Worm (Caenorhabditis elegans) whole organism, young adult: ENCODE data around the gene dhs-15.

Source experiments
- C06A6.2 ChIP-seq: fragments of 200-800 bp; sonication (Bioruptor generic); conservative IDR thresholded peaks from 2 replicates; pipeline ENCODE4 v1.3.6; 2022; ENCODE audit warnings: missing genetic modification characterization, missing compliant biosample characterization
- F10E7.11 ChIP-seq: sonication (generic microtip); optimal IDR thresholded peaks from 2 replicates; lab custom pipeline; 2017; ENCODE audit warnings: mild to moderate bottlenecking, missing genetic modification characterization, moderate library complexity, missing compliant biosample characterization
- F23B12.7 ChIP-seq: sonication (generic microtip); optimal IDR thresholded peaks from 2 replicates; lab custom pipeline; 2017; ENCODE audit warnings: missing genetic modification characterization, mild to moderate bottlenecking, missing compliant biosample characterization, antibody characterized with exemption, moderate library complexity; ENCODE audit not compliant: insufficient read depth
- F52B5.7 ChIP-seq: sonication (generic microtip); optimal IDR thresholded peaks from 2 replicates; lab custom pipeline; 2016; ENCODE audit warnings: mild to moderate bottlenecking, missing genetic modification characterization, missing compliant biosample characterization
- F55B11.4 ChIP-seq: sonication (generic microtip); optimal IDR thresholded peaks from 2 replicates; lab custom pipeline; 2016; ENCODE audit warnings: missing compliant biosample characterization, missing genetic modification characterization, borderline replicate concordance; ENCODE audit not compliant: insufficient read depth
- K11D2.4 ChIP-seq: fragments of 200-800 bp; sonication (Bioruptor generic); IDR thresholded peaks from 2 replicates; pipeline ENCODE4 v1.3.6; 2022; ENCODE audit warnings: missing genetic modification reagents, missing genetic modification characterization, missing compliant biosample characterization
- Y53G8AR.9 ChIP-seq: fragments of 200-800 bp; sonication (Bioruptor generic); conservative IDR thresholded peaks from 2 replicates; pipeline ENCODE4 v1.3.6; 2022; ENCODE audit warnings: missing genetic modification reagents, missing genetic modification characterization, missing compliant biosample characterization
- attf-5 ChIP-seq: fragments of 200-800 bp; sonication (Bioruptor generic); optimal IDR thresholded peaks from 2 replicates; lab custom pipeline; 2018; ENCODE audit warnings: mild to moderate bottlenecking, missing genetic modification characterization, missing compliant biosample characterization
- cebp-1 ChIP-seq, 2 experiments: fragments of 200-800 bp in 1 of 2; sonication (Bioruptor generic) in 1 of 2; sonication (generic microtip) in 1 of 2; IDR thresholded peaks in 1 of 2; optimal IDR thresholded peaks in 1 of 2; 2 replicates each; pipeline versions ENCODE4 v1.3.6 to Lab custom; 2017 to 2022; ENCODE audit warnings: missing compliant biosample characterization in 2 of 2, missing genetic modification characterization in 2 of 2, mild to moderate bottlenecking in 1 of 2, missing genetic modification reagents in 1 of 2, moderate library complexity in 1 of 2
- cebp-2 ChIP-seq: fragments of 200-800 bp; sonication (Bioruptor generic); IDR thresholded peaks from 2 replicates; pipeline ENCODE4 v1.3.6; 2022; ENCODE audit warnings: missing genetic modification characterization, missing compliant biosample characterization
- ceh-100 ChIP-seq: fragments of 200-800 bp; sonication (Bioruptor generic); IDR thresholded peaks from 2 replicates; pipeline ENCODE4 v1.3.6; 2022; ENCODE audit warnings: missing genetic modification reagents, missing genetic modification characterization, missing compliant biosample characterization
- ceh-27 ChIP-seq: fragments of 200-800 bp; sonication (Bioruptor generic); optimal IDR thresholded peaks from 2 replicates; lab custom pipeline; 2018; ENCODE audit warnings: mild to moderate bottlenecking, missing genetic modification characterization, moderate library complexity, missing compliant biosample characterization
- dox-1 ChIP-seq: fragments of 200-800 bp; sonication (Bioruptor generic); IDR thresholded peaks from 2 replicates; pipeline ENCODE4 v1.3.6; 2022; ENCODE audit warnings: missing genetic modification reagents, missing genetic modification characterization, missing compliant biosample characterization
- egl-18 ChIP-seq: fragments of 200-800 bp; sonication (Bioruptor generic); IDR thresholded peaks from 2 replicates; pipeline ENCODE4 v1.3.6; 2022; ENCODE audit warnings: missing genetic modification reagents, missing genetic modification characterization, missing compliant biosample characterization
- egrh-3 ChIP-seq: fragments of 200-800 bp; sonication (Bioruptor generic); IDR thresholded peaks from 2 replicates; pipeline ENCODE4 v1.3.6; 2022; ENCODE audit warnings: missing genetic modification reagents, missing genetic modification characterization, missing compliant biosample characterization
- hmg-20 ChIP-seq: fragments of 200-800 bp; sonication (Bioruptor generic); IDR thresholded peaks from 2 replicates; pipeline ENCODE4 v1.3.6; 2022; ENCODE audit warnings: missing genetic modification reagents, missing genetic modification characterization, missing compliant biosample characterization
- lin-26 ChIP-seq: fragments of 200-800 bp; sonication (Bioruptor generic); IDR thresholded peaks from 2 replicates; pipeline ENCODE4 v1.3.6; 2022; ENCODE audit warnings: missing genetic modification reagents, missing genetic modification characterization, missing compliant biosample characterization
- lin-40 ChIP-seq: sonication (generic microtip); optimal IDR thresholded peaks from 2 replicates; lab custom pipeline; 2016; ENCODE audit warnings: missing genetic modification characterization, mild to moderate bottlenecking, missing compliant biosample characterization, missing genotype, missing genetic modification reagents
- lsl-1 ChIP-seq: fragments of 200-800 bp; sonication (Bioruptor generic); optimal IDR thresholded peaks from 2 replicates; lab custom pipeline; 2018; ENCODE audit warnings: mild to moderate bottlenecking, missing genetic modification characterization, moderate library complexity, missing compliant biosample characterization
- madf-10 ChIP-seq: sonication (generic microtip); optimal IDR thresholded peaks from 2 replicates; lab custom pipeline; 2016; ENCODE audit warnings: mild to moderate bottlenecking, missing genetic modification characterization, missing compliant biosample characterization
- mcd-1 ChIP-seq: fragments of 200-800 bp; sonication (Bioruptor generic); IDR thresholded peaks from 2 replicates; pipeline ENCODE4 v1.3.6; 2022; ENCODE audit warnings: missing genetic modification reagents, missing genetic modification characterization, missing compliant biosample characterization
- mel-28 ChIP-seq: sonication (generic microtip); optimal IDR thresholded peaks from 2 replicates; lab custom pipeline; 2016; ENCODE audit warnings: borderline replicate concordance, mild to moderate bottlenecking, missing genetic modification characterization, missing compliant biosample characterization
- nfyb-1 ChIP-seq: fragments of 200-800 bp; sonication (Bioruptor generic); IDR thresholded peaks from 2 replicates; pipeline ENCODE4 v1.3.6; 2022; ENCODE audit warnings: missing genetic modification reagents, missing genetic modification characterization, missing compliant biosample characterization
- nhr-120 ChIP-seq: fragments of 200-800 bp; sonication (Bioruptor generic); IDR thresholded peaks from 2 replicates; pipeline ENCODE4 v1.3.6; 2022; ENCODE audit warnings: missing genetic modification characterization, missing compliant biosample characterization
- nhr-179 ChIP-seq: sonication (generic microtip); optimal IDR thresholded peaks from 2 replicates; lab custom pipeline; 2016; ENCODE audit warnings: mild to moderate bottlenecking, missing genetic modification characterization, missing compliant biosample characterization
- pha-4 ChIP-seq: fragments of 150-350 bp; sonication (generic microtip); optimal IDR thresholded peaks from 2 replicates; lab custom pipeline; 2014; ENCODE audit warnings: missing biosample characterization, missing genetic modification reagents, missing genetic modification characterization
- repo-1 ChIP-seq: sonication (generic microtip); optimal IDR thresholded peaks from 2 replicates; lab custom pipeline; 2017; ENCODE audit warnings: mild to moderate bottlenecking, missing genetic modification characterization, missing compliant biosample characterization
- sdz-38 ChIP-seq: sonication (generic microtip); optimal IDR thresholded peaks from 2 replicates; lab custom pipeline; 2016; ENCODE audit warnings: missing genotype, missing genetic modification characterization, missing compliant biosample characterization
- snpc-1.1 ChIP-seq: sonication (generic microtip); optimal IDR thresholded peaks from 2 replicates; lab custom pipeline; 2017; ENCODE audit warnings: missing genetic modification characterization, mild to moderate bottlenecking, missing compliant biosample characterization, antibody characterized with exemption, moderate library complexity, missing genotype, missing genetic modification reagents; ENCODE audit not compliant: insufficient read depth
- snpc-3.4 ChIP-seq: sonication (generic microtip); optimal IDR thresholded peaks from 2 replicates; lab custom pipeline; 2017; ENCODE audit warnings: missing genetic modification characterization, mild to moderate bottlenecking, missing compliant biosample characterization, antibody characterized with exemption, moderate library complexity, missing genotype, missing genetic modification reagents
- snpc-4 ChIP-seq, 5 experiments: fragments of 150-350 bp in 1 of 5; sonication (generic microtip) in 4 of 5; optimal IDR thresholded peaks; 2 replicates each; lab custom pipeline; 2014 to 2018; ENCODE audit warnings: missing genetic modification characterization in 5 of 5, missing biosample characterization in 3 of 5, antibody characterized with exemption in 2 of 5, mild to moderate bottlenecking in 2 of 5, missing compliant biosample characterization in 2 of 5, missing genotype in 2 of 5, moderate library complexity in 2 of 5, missing genetic modification reagents in 1 of 5
- ztf-3 ChIP-seq: fragments of 200-800 bp; sonication (Bioruptor generic); optimal IDR thresholded peaks from 2 replicates; lab custom pipeline; 2018; ENCODE audit warnings: mild to moderate bottlenecking, missing genetic modification characterization, missing compliant biosample characterization

dhs-15 gene

DNA sequence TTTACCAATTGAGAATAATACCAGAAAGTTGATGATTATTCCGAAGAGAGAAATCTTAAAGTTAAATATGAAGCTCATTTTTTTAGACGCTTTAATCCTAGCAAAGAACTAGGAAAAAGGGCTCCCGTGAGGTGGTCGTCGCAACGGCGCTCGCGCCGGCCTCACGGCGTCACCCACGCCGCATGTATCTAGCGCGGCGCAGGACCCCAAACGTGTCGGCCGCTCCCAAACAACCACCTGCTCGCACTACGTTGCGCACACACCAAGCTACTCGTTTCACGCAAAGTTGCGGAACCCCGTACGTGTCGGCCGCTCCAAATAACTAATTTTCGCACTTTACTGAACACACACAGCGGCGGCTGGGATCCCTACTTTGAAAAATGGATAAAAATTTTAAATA is 23.2 kb downstream of the dhs-15 start:
- TF ChIP-seq nfyb-1 (GFP tag; lab: Robert Waterston, UW) (0 out of 2 replicates have a peak, but pooled peaks have one; percentile 28), egrh-3 (GFP tag; lab: Robert Waterston, UW) (peak; percentile 65; the same call in 1 of the 2 replicates), lin-26 (no peak), snpc-4 (GFP tag; optimal IDR thresholded peaks at IDR 0.05; lab: Kevin White, UChicago) (no peak), snpc-4 (tag; optimal IDR thresholded peaks at IDR 0.05; lab: Kevin White, UChicago) (peak in 1 of 4 experiments; percentile 71)

DNA sequence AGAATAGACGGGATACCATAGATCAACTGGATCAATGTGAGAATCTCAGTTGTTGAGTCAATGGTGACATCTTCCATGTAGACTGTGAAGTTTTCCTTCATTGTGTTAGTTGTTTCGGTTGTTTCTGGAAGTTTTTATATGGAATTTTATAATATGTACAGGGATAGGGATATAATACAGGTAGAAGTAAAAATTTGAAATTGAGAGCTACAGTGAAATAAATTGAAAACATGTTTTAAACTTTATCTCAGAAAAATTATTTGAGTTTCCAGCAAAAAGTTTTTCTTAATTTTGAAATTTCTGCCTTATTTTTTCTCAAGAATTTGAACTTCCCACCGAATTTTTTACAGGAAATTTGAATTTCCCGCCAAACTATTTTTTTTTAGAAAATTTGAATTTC is 27.4 kb downstream of the dhs-15 start, which contains the start of gene srg-62:
srg-62 (minus strand) TSS at position 101 of the 400 bp plus-strand sequence.
- TF ChIP-seq cebp-1 (GFP tag; IDR thresholded peaks at IDR 0.05; lab: Robert Waterston, UW): no peak
- TF ChIP-seq cebp-1 (tag; optimal IDR thresholded peaks at IDR 0.05; lab: Kevin White, UChicago): no peak
- no peak for TF ChIP-seq ceh-27 (GFP tag; lab: Kevin White, UChicago)
- no peak for TF ChIP-seq F23B12.7 (tag; lab: Kevin White, UChicago)
- no peak for TF ChIP-seq F10E7.11 (tag; lab: Kevin White, UChicago)
- no peak for TF ChIP-seq madf-10 (tag; lab: Kevin White, UChicago)
- no peak for TF ChIP-seq sdz-38 (tag; lab: Kevin White, UChicago)
- TF ChIP-seq K11D2.4: no peak
- TF ChIP-seq attf-5 (GFP tag; lab: Kevin White, UChicago): no peak
- TF ChIP-seq mcd-1 (GFP tag; lab: Robert Waterston, UW): no peak
- TF ChIP-seq nhr-120 (GFP tag; lab: Robert Waterston, UW): no peak
- TF ChIP-seq F52B5.7 (tag; lab: Kevin White, UChicago): no peak
- TF ChIP-seq F55B11.4 (tag; lab: Kevin White, UChicago): no peak
- TF ChIP-seq hmg-20 (GFP tag; lab: Robert Waterston, UW): no peak
- no peak for TF ChIP-seq nhr-179 (tag; lab: Kevin White, UChicago)
- TF ChIP-seq Y53G8AR.9 (GFP tag; lab: Robert Waterston, UW): no peak
- no peak for TF ChIP-seq ztf-3 (GFP tag; lab: Kevin White, UChicago)
- TF ChIP-seq cebp-2 (GFP tag; lab: Robert Waterston, UW): no peak
- no peak for TF ChIP-seq C06A6.2 (GFP tag; lab: Robert Waterston, UW)

DNA sequence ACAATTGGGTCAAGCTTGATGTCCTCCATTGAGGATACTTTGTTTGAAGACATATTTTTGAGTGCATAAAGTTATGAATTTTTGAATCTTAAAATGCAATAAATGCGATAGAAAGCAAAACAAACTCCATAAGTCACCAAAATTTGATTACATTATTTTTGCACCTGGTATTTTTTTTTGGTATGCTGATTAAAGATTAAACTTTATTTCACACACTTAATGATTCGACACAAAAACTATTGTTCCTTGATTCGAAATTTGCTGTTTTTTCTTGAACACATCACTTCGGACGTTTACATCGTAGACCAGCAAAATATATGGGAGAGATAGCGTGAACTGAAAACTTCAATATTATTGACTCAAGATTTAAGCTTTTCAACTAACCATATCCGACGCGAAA is 29.4 kb downstream of the dhs-15 start, which contains the start of gene srg-61:
srg-61 (minus strand) TSS at position 101 of the 400 bp plus-strand sequence.
- TF ChIP-seq pha-4 (tag; lab: Kevin White, UChicago) (no peak), lin-40 (tag; lab: Kevin White, UChicago) (no peak), repo-1 (tag; lab: Kevin White, UChicago) (no peak)

- TF ChIP-seq dox-1 (GFP tag; lab: Robert Waterston, UW): no peak
- peak; percentile 6 for TF ChIP-seq lsl-1 (GFP tag; lab: Kevin White, UChicago)
- TF ChIP-seq egl-18 (GFP tag; lab: Robert Waterston, UW): no peak
- TF ChIP-seq egrh-3 (GFP tag; lab: Robert Waterston, UW): peak; percentile 37; the same call in 1 of the 2 replicates
- peak; percentile 80 for TF ChIP-seq snpc-4 (GFP tag; optimal IDR thresholded peaks at IDR 0.05; lab: Kevin White, UChicago)
- TF ChIP-seq snpc-4 (tag; optimal IDR thresholded peaks at IDR 0.05; lab: Kevin White, UChicago): peak in 3 of 4 experiments; percentile 83 to 93 (median 92)
- no peak for TF ChIP-seq ceh-100 (GFP tag; lab: Robert Waterston, UW)
- peak; percentile 24 for TF ChIP-seq snpc-3.4
- TF ChIP-seq snpc-1.1 (tag; lab: Kevin White, UChicago): peak; percentile 82
- TF ChIP-seq mel-28 (tag; lab: Kevin White, UChicago): no peak
- peak; percentile 56; the same call in 1 of the 2 replicates for TF ChIP-seq lin-26
Measured at ce11 chrV:2739607-2740006, 30.0 kb downstream of the dhs-15 start.
